Worm (Caenorhabditis elegans) whole organism, L4 larva: ENCODE data around the gene Y32B12B.2.
A peak's percentile ranks its signal among the peaks of the same experiment; 100 is the strongest.

Source experiments
- F44E2.7 ChIP-seq: fragments of 200-800 bp; sonication (Bioruptor generic); IDR thresholded peaks from 2 replicates; pipeline ENCODE4 v2.1.2; 2022; ENCODE audit warnings: missing genetic modification characterization, missing compliant biosample characterization
- F49E8.2 ChIP-seq: sonication (generic microtip); optimal IDR thresholded peaks from 2 replicates; lab custom pipeline; 2016; ENCODE audit warnings: missing compliant biosample characterization, mild to moderate bottlenecking, missing genetic modification characterization, borderline replicate concordance
- T20F7.1 ChIP-seq: fragments of 200-800 bp; sonication (Bioruptor generic); optimal IDR thresholded peaks from 2 replicates; lab custom pipeline; 2018; ENCODE audit warnings: mild to moderate bottlenecking, missing genetic modification characterization, missing compliant biosample characterization
- T26A8.4 ChIP-seq: fragments of 200-800 bp; sonication (Bioruptor generic); IDR thresholded peaks from 2 replicates; pipeline ENCODE4 v1.3.6; 2022; ENCODE audit warnings: missing genetic modification characterization, missing compliant biosample characterization
- Y105C5A.15 ChIP-seq: fragments of 200-800 bp; sonication (Bioruptor generic); IDR thresholded peaks from 2 replicates; pipeline ENCODE4 v1.3.6; 2022; ENCODE audit warnings: missing genetic modification characterization, missing compliant biosample characterization
- Y48G9A.11 ChIP-seq: fragments of 200-800 bp; sonication (Bioruptor generic); IDR thresholded peaks from 2 replicates; pipeline ENCODE4 v1.3.6; 2022; ENCODE audit warnings: missing genetic modification reagents, missing genetic modification characterization, missing compliant biosample characterization
- Y5F2A.4 ChIP-seq: fragments of 200-800 bp; sonication (Bioruptor generic); optimal IDR thresholded peaks from 2 replicates; lab custom pipeline; 2018; ENCODE audit warnings: mild to moderate bottlenecking, missing genetic modification characterization, missing compliant biosample characterization
- Y75B8A.6 ChIP-seq: fragments of 200-800 bp; sonication (Bioruptor generic); IDR thresholded peaks from 2 replicates; pipeline ENCODE4 v1.3.6; 2022; ENCODE audit warnings: missing genetic modification reagents, missing genetic modification characterization, missing compliant biosample characterization
- ZK546.5 ChIP-seq, 2 experiments: sonication (generic microtip); optimal IDR thresholded peaks; 2 replicates each; lab custom pipeline; 2017; ENCODE audit warnings: missing biosample characterization in 2 of 2, missing genetic modification characterization in 2 of 2
- arid-1 ChIP-seq: fragments of 200-800 bp; sonication (Bioruptor generic); conservative IDR thresholded peaks from 2 replicates; pipeline ENCODE4 v1.3.6; 2022; ENCODE audit warnings: missing genetic modification reagents, missing genetic modification characterization, missing compliant biosample characterization
- ceh-20 ChIP-seq: fragments of 200-800 bp; sonication (Bioruptor generic); IDR thresholded peaks from 2 replicates; pipeline ENCODE4 v1.3.6; 2022; ENCODE audit warnings: missing genetic modification reagents, missing genetic modification characterization, missing compliant biosample characterization
- ceh-32 ChIP-seq: sonication (generic microtip); optimal IDR thresholded peaks from 2 replicates; lab custom pipeline; 2016; ENCODE audit warnings: mild to moderate bottlenecking, missing genetic modification characterization, missing compliant biosample characterization; ENCODE audit not compliant: poor library complexity
- ceh-44 ChIP-seq: fragments of 200-800 bp; sonication (Bioruptor generic); IDR thresholded peaks from 2 replicates; pipeline ENCODE4 v1.3.6; 2022; ENCODE audit warnings: missing genetic modification reagents, missing genetic modification characterization, missing compliant biosample characterization
- ces-1 ChIP-seq: fragments of 150-350 bp; sonication (generic microtip); optimal IDR thresholded peaks from 4 replicates; lab custom pipeline; 2014; ENCODE audit warnings: missing biosample characterization, missing genetic modification reagents, missing genetic modification characterization
- cey-2 ChIP-seq: sonication (generic microtip); optimal IDR thresholded peaks from 3 replicates; lab custom pipeline; 2017; ENCODE audit warnings: missing genetic modification characterization, mild to moderate bottlenecking, missing compliant biosample characterization, antibody characterized with exemption, borderline replicate concordance; ENCODE audit not compliant: insufficient read depth
- ctbp-1 ChIP-seq: fragments of 200-800 bp; sonication (Bioruptor generic); IDR thresholded peaks from 2 replicates; pipeline ENCODE4 v1.3.6; 2022; ENCODE audit warnings: missing genetic modification reagents, missing genetic modification characterization, missing compliant biosample characterization
- daf-16 ChIP-seq, 3 experiments: sonication (generic microtip); optimal IDR thresholded peaks; 2 replicates each; lab custom pipeline; 2016 to 2017; ENCODE audit warnings: missing genetic modification characterization in 3 of 3, missing genetic modification reagents in 3 of 3, mild to moderate bottlenecking in 2 of 3, missing compliant biosample characterization in 2 of 3, missing biosample characterization in 1 of 3, moderate library complexity in 1 of 3
- daf-8 ChIP-seq: fragments of 200-800 bp; sonication (Bioruptor generic); IDR thresholded peaks from 2 replicates; pipeline ENCODE4 v1.3.6; 2022; ENCODE audit warnings: missing genetic modification characterization, missing compliant biosample characterization
- dmd-6 ChIP-seq: fragments of 200-800 bp; sonication (Bioruptor generic); IDR thresholded peaks from 2 replicates; pipeline ENCODE4 v1.3.6; 2022; ENCODE audit warnings: missing genetic modification reagents, missing genetic modification characterization, missing compliant biosample characterization
- dmd-8 ChIP-seq: fragments of 200-800 bp; sonication (Bioruptor generic); IDR thresholded peaks from 2 replicates; pipeline ENCODE4 v1.3.6; 2022; ENCODE audit warnings: missing genetic modification characterization, missing compliant biosample characterization
- dmd-9 ChIP-seq: fragments of 200-800 bp; sonication (Bioruptor generic); IDR thresholded peaks from 2 replicates; pipeline ENCODE4 v1.3.6; 2022; ENCODE audit warnings: missing genetic modification reagents, missing genetic modification characterization, missing compliant biosample characterization
- dpl-1 ChIP-seq: fragments of 150-350 bp; optimal IDR thresholded peaks from 2 replicates; lab custom pipeline; 2014; ENCODE audit warnings: missing biosample characterization, missing genetic modification reagents, missing genetic modification characterization
- duxl-1 ChIP-seq: sonication (generic microtip); optimal IDR thresholded peaks from 2 replicates; lab custom pipeline; 2016; ENCODE audit warnings: mild to moderate bottlenecking, missing genetic modification characterization, moderate library complexity, missing compliant biosample characterization; ENCODE audit not compliant: poor library complexity
- hif-1 ChIP-seq, 2 experiments: sonication (generic microtip); optimal IDR thresholded peaks; 2 replicates each; lab custom pipeline; 2016 to 2017; ENCODE audit warnings: missing compliant biosample characterization in 2 of 2, missing genetic modification characterization in 2 of 2, missing genetic modification reagents in 2 of 2, missing genotype in 2 of 2, mild to moderate bottlenecking in 1 of 2
- jun-1 ChIP-seq: fragments of 150-350 bp; optimal IDR thresholded peaks from 2 replicates; lab custom pipeline; 2014; ENCODE audit warnings: missing biosample characterization, missing genetic modification reagents, missing genetic modification characterization
- lim-7 ChIP-seq: fragments of 200-800 bp; sonication (Bioruptor generic); IDR thresholded peaks from 2 replicates; pipeline ENCODE4 v1.3.6; 2022; ENCODE audit warnings: missing genetic modification characterization, missing compliant biosample characterization
- lin-1 ChIP-seq: fragments of 200-800 bp; sonication (Bioruptor generic); IDR thresholded peaks from 2 replicates; pipeline ENCODE4 v1.3.6; 2022; ENCODE audit warnings: missing genetic modification reagents, missing genetic modification characterization, missing compliant biosample characterization
- lin-29 ChIP-seq: fragments of 200-800 bp; sonication (Bioruptor generic); IDR thresholded peaks from 2 replicates; pipeline ENCODE4 v1.3.6; 2022; ENCODE audit warnings: missing genetic modification reagents, missing genetic modification characterization, missing compliant biosample characterization
- mdt-29 ChIP-seq: fragments of 200-800 bp; sonication (Bioruptor generic); IDR thresholded peaks from 2 replicates; pipeline ENCODE4 v1.3.6; 2022; ENCODE audit warnings: missing genetic modification reagents, missing genetic modification characterization, missing compliant biosample characterization
- mep-1 ChIP-seq: fragments of 150-350 bp; sonication (generic microtip); optimal IDR thresholded peaks from 3 replicates; lab custom pipeline; 2014; ENCODE audit warnings: missing biosample characterization, missing genetic modification characterization
- nhr-10 ChIP-seq: fragments of 150-350 bp; optimal IDR thresholded peaks from 2 replicates; lab custom pipeline; 2014; ENCODE audit warnings: missing biosample characterization, missing genetic modification characterization
- nhr-102 ChIP-seq: sonication (generic microtip); optimal IDR thresholded peaks from 2 replicates; lab custom pipeline; 2016; ENCODE audit warnings: mild to moderate bottlenecking, missing genetic modification characterization, moderate library complexity, missing compliant biosample characterization
- nhr-111 ChIP-seq: fragments of 200-800 bp; sonication (Bioruptor generic); optimal IDR thresholded peaks from 2 replicates; lab custom pipeline; 2018; ENCODE audit warnings: mild to moderate bottlenecking, missing genetic modification characterization, missing compliant biosample characterization
- nhr-237 ChIP-seq: sonication (generic microtip); optimal IDR thresholded peaks from 2 replicates; lab custom pipeline; 2017; ENCODE audit warnings: missing biosample characterization, missing genetic modification characterization
- nhr-28 ChIP-seq: fragments of 150-350 bp; optimal IDR thresholded peaks from 2 replicates; lab custom pipeline; 2014; ENCODE audit warnings: missing biosample characterization, missing genetic modification characterization
- nhr-41 ChIP-seq: fragments of 200-800 bp; sonication (Bioruptor generic); IDR thresholded peaks from 2 replicates; pipeline ENCODE4 v1.3.6; 2022; ENCODE audit warnings: missing genetic modification reagents, missing genetic modification characterization, missing compliant biosample characterization
- nhr-48 ChIP-seq: sonication (generic microtip); optimal IDR thresholded peaks from 2 replicates; lab custom pipeline; 2016; ENCODE audit warnings: mild to moderate bottlenecking, missing genetic modification characterization, missing compliant biosample characterization
- nhr-77 ChIP-seq: fragments of 150-350 bp; optimal IDR thresholded peaks from 2 replicates; lab custom pipeline; 2014; ENCODE audit warnings: missing biosample characterization, missing genetic modification characterization
- pha-4 ChIP-seq, 2 experiments: fragments of 150-350 bp in 1 of 2; fragments of 200-800 bp in 1 of 2; sonication (Bioruptor generic) in 1 of 2; IDR thresholded peaks in 1 of 2; optimal IDR thresholded peaks in 1 of 2; 2 replicates each; pipeline versions ENCODE4 v1.3.6 to Lab custom; 2014 to 2022; ENCODE audit warnings: missing genetic modification characterization in 2 of 2, missing genetic modification reagents in 2 of 2, missing biosample characterization in 1 of 2, missing compliant biosample characterization in 1 of 2
- rbr-2 ChIP-seq: sonication (generic microtip); optimal IDR thresholded peaks from 2 replicates; lab custom pipeline; 2016; ENCODE audit warnings: missing genotype, missing genetic modification characterization, missing compliant biosample characterization
- sdz-12 ChIP-seq: fragments of 200-800 bp; sonication (Bioruptor generic); optimal IDR thresholded peaks from 2 replicates; lab custom pipeline; 2018; ENCODE audit warnings: mild to moderate bottlenecking, missing genetic modification characterization, missing compliant biosample characterization
- set-16 ChIP-seq: fragments of 200-800 bp; sonication (Bioruptor generic); IDR thresholded peaks from 2 replicates; pipeline ENCODE4 v1.3.6; 2022; ENCODE audit warnings: missing genetic modification reagents, missing genetic modification characterization, missing compliant biosample characterization
- snpc-1.2 ChIP-seq: fragments of 200-800 bp; sonication (Bioruptor generic); IDR thresholded peaks from 2 replicates; pipeline ENCODE4 v1.3.6; 2022; ENCODE audit warnings: missing genetic modification reagents, missing genetic modification characterization, missing compliant biosample characterization
- spr-3 ChIP-seq: fragments of 200-800 bp; sonication (Bioruptor generic); optimal IDR thresholded peaks from 2 replicates; lab custom pipeline; 2018; ENCODE audit warnings: mild to moderate bottlenecking, missing genetic modification characterization, missing compliant biosample characterization
- tra-1 ChIP-seq: fragments of 200-800 bp; sonication (Bioruptor generic); IDR thresholded peaks from 2 replicates; pipeline ENCODE4 v1.3.6; 2022; ENCODE audit warnings: missing genetic modification reagents, missing genetic modification characterization, missing compliant biosample characterization
- vab-7 ChIP-seq: fragments of 200-800 bp; sonication (Bioruptor generic); IDR thresholded peaks from 2 replicates; pipeline ENCODE4 v1.3.6; 2022; ENCODE audit warnings: missing genetic modification reagents, missing genetic modification characterization, missing compliant biosample characterization

Gene Y32B12B.2

ce11 chrV:16591992-16592798 lies 54.0 kb downstream of the Y32B12B.2 start, which contains the start of gene srh-269:
srh-269 (minus strand) TSS chrV:16592042.
- TF ChIP-seq lim-7 (peak; percentile 93), nhr-41 (GFP tag; lab: Robert Waterston, UW) (peak; percentile 81), F44E2.7 (GFP tag; lab: Robert Waterston, UW) (peak; percentile 74; the same call in 1 of the 2 replicates), F49E8.2 (tag; lab: Kevin White, UChicago) (peak; percentile 41), nhr-28 (tag; lab: Kevin White, UChicago) (peak; percentile 38), nhr-48 (tag; lab: Kevin White, UChicago) (peak; percentile 55), nhr-10 (tag; lab: Kevin White, UChicago) (no peak), T20F7.1 (GFP tag; lab: Kevin White, UChicago) (peak; percentile 50), Y48G9A.11 (GFP tag; lab: Robert Waterston, UW) (peak; percentile 78), dmd-9 (GFP tag; lab: Robert Waterston, UW) (peak; percentile 61; the same call in 1 of the 2 replicates), lin-1 (GFP tag; lab: Robert Waterston, UW) (peak; percentile 83; the same call in 1 of the 2 replicates), snpc-1.2 (GFP tag; lab: Robert Waterston, UW) (peak; percentile 88), dmd-8 (GFP tag; lab: Robert Waterston, UW) (peak; percentile 92), ZK546.5 (tag; optimal IDR thresholded peaks at IDR 0.05; lab: Kevin White, UChicago) (no peak), daf-8 (GFP tag; lab: Robert Waterston, UW) (0 out of 2 replicates have a peak, but pooled peaks have one; percentile 37), sdz-12 (GFP tag; lab: Kevin White, UChicago) (peak; percentile 86), ceh-32 (no peak), Y5F2A.4 (GFP tag; lab: Kevin White, UChicago) (peak; percentile 66), spr-3 (GFP tag; lab: Kevin White, UChicago) (peak; percentile 69), nhr-77 (tag; lab: Kevin White, UChicago) (peak; percentile 10), T26A8.4 (peak; percentile 93), ceh-20 (peak; percentile 86), set-16 (peak; percentile 37; the same call in 1 of the 2 replicates), nhr-102 (peak; percentile 77), ceh-44 (GFP tag; lab: Robert Waterston, UW) (peak; percentile 69; the same call in 1 of the 2 replicates), nhr-237 (no peak), ctbp-1 (GFP tag; lab: Robert Waterston, UW) (peak; percentile 80), dpl-1 (peak; percentile 34), hif-1 (tag; optimal IDR thresholded peaks at IDR 0.05; lab: Kevin White, UChicago) (peak in 1 of 2 experiments; percentile 71), mep-1 (tag; lab: Kevin White, UChicago) (peak; percentile 34), mdt-29 (peak; percentile 90), duxl-1 (tag; lab: Kevin White, UChicago) (peak; percentile 84), rbr-2 (tag; lab: Kevin White, UChicago) (peak; percentile 51), jun-1 (peak; percentile 33), tra-1 (GFP tag; lab: Robert Waterston, UW) (peak; percentile 89), arid-1 (GFP tag; lab: Robert Waterston, UW) (peak; percentile 92), cey-2 (tag; lab: Kevin White, UChicago) (no peak), dmd-6 (GFP tag; lab: Robert Waterston, UW) (peak; percentile 69), ces-1 (GFP tag; lab: Kevin White, UChicago) (no peak), Y105C5A.15 (0 out of 2 replicates have a peak, but pooled peaks have one; percentile 75), pha-4 (GFP tag; IDR thresholded peaks at IDR 0.05; lab: Robert Waterston, UW) (peak; percentile 89), pha-4 (tag; optimal IDR thresholded peaks at IDR 0.05; lab: Kevin White, UChicago) (no peak), vab-7 (GFP tag; lab: Robert Waterston, UW) (peak; percentile 96), daf-16 (GFP tag; optimal IDR thresholded peaks at IDR 0.05; lab: Kevin White, UChicago) (peak; percentile 54 to 79), daf-16 (tag; optimal IDR thresholded peaks at IDR 0.05; lab: Kevin White, UChicago) (peak; percentile 81), nhr-111 (GFP tag; lab: Kevin White, UChicago) (peak; percentile 65), lin-29 (GFP tag; lab: Robert Waterston, UW) (peak; percentile 57), Y75B8A.6 (GFP tag; lab: Robert Waterston, UW) (peak; percentile 93)
